Fruit fly (Drosophila melanogaster) Kc167 (cell line): ENCODE results near the gene CG14562.

Source experiments
- Myc ChIP-seq: fragments of >200 bp; optimal IDR thresholded peaks from 2 replicates; lab custom pipeline; 2017; ENCODE audit warnings: missing external identifiers
- Sin3A ChIP-seq: fragments of >200 bp; optimal IDR thresholded peaks from 2 replicates; lab custom pipeline; 2018; ENCODE audit warnings: missing external identifiers
- h ChIP-seq: fragments of >200 bp; optimal IDR thresholded peaks from 3 replicates; lab custom pipeline; 2018; ENCODE audit warnings: missing external identifiers
- insv ChIP-seq: fragments of >200 bp; optimal IDR thresholded peaks from 3 replicates; lab custom pipeline; 2018; ENCODE audit warnings: missing external identifiers
- psq ChIP-seq: fragments of >200 bp; optimal IDR thresholded peaks from 2 replicates; lab custom pipeline; 2017; ENCODE audit warnings: missing external identifiers
- ttk ChIP-seq: sonication (Bioruptor generic); optimal IDR thresholded peaks from 2 replicates; lab custom pipeline; 2017; ENCODE audit warnings: missing external identifiers

Gene CG14562

DNA sequence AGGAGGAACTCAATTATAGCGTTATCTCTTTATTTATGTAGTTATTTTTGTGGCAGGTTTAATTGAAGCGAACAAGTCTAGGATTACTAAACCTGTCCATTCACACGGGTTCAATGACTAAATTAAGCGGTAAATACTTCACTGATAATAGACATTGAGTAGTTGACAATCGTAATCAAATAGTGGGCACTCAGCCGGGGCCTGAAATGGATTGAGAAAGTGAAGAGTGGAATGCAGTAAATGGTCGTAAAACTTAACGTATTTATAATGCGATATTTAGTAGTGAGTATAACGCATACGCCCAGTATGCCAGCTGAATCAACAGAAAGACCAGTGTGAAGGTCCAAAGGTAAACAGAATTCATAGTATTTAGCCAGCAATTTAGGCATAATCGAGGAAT, 5.9 kb upstream of the CG14562 start:
- no peak for TF ChIP-seq h (lab: Kevin White, UChicago)
- TF ChIP-seq Sin3A (lab: Kevin White, UChicago), result no peak

DNA sequence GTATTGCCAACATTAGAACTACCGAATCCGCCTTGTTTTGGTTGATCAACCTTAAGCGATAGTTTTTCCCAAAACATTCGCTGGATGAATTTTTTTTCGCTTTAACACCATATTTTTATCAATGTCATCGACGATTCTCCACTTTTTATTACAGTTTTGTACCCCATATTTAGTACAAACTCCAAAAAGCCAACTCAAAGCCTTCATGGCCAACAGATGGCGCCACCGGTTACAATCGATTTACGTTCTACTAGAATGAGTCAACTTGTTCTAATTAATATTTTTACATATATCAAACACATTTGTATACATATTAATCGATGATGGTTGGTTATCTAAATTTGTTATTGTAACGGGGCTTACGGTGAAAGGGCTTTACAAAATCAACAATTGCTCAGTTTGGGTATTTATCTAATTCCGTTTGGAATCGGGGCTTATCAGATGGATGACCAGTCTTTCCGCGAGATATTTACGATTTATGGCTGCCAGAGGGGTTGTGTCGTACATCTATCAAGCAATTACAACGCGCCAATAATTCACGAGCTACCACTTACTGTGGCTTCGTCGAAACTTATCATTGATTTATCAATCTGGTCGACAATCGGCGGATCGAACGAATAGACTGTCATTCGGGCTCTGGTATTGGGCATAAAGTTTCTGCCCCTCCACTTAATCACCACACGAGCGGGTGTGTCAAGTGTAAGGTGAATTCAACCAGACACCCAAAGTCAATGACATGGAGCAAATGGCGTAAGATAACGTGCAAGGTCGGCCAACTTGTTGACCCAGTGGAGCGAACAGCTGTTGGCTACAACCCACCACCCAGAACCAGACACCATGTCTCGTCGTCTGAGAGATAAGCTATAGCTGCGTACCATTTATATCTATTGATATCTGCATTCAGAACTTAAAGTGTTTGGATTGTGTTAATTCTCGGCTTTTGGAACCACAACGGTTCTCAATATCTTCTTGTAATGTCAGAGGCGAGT, 11.3 kb downstream of the CG14562 start:
- TF ChIP-seq psq (lab: Kevin White, UChicago) (no peak), insv (lab: Kevin White, UChicago) (no peak), Sin3A (lab: Kevin White, UChicago) (no peak), h (lab: Kevin White, UChicago) (no peak), Myc (lab: Kevin White, UChicago) (no peak), ttk (lab: Kevin White, UChicago) (no peak)

DNA sequence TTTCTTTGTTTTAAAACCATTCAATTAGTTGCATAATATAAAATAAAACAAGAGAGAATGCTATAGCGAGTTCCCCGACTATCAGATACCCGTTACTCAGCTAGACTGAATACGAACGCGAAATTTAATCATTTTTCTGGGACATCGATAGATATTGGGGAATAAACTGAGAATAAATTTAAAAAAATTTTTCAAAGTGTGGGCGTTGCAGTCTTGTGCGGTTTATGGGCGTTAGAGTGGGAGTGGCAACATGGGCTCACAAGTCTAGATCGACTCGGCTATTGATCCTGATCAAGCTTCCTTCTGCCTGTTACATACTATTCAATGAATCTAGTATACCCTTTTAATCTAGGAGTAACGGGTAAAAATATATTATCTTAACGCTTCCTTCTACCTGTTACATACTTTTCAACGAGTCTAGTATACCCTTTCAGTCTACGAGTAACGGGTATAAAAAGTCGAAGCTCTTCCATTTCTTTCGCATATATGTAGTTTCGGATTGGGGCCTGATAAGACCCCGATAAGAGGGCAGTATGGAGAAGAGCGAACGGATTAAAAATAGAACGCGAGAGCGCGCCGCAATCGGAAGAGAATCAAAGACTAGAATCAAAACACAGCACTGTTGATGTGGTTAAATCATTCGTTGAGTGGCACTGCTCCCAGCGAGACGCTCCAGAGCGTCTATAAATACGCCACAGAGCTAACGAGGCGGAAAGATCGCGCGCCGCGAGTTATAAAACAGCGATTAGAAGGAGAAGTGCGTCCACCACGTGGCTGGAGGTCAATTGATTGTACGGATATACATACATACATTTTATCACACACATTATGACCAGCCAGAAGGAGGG, 12.7 kb downstream of the CG14562 start, which contains the start of gene CG7458:
Gene CG7458 (plus strand): TSS at position 637 of the 848 bp plus-strand sequence.
- TF ChIP-seq h (lab: Kevin White, UChicago), result no peak
- no peak for TF ChIP-seq Myc (lab: Kevin White, UChicago)
- no peak for TF ChIP-seq psq (lab: Kevin White, UChicago)
- no peak for TF ChIP-seq insv (lab: Kevin White, UChicago)
- no peak for TF ChIP-seq ttk (lab: Kevin White, UChicago)
- no peak for TF ChIP-seq Sin3A (lab: Kevin White, UChicago)

dm6 chr3L:21961892-21962518, 20.0 kb downstream of the CG14562 start, which contains the start of gene Chs2:
TSS of gene Chs2 (plus strand) at chr3L:21962401.
- TF ChIP-seq h (lab: Kevin White, UChicago) (no peak), insv (lab: Kevin White, UChicago) (no peak), psq (lab: Kevin White, UChicago) (no peak), Sin3A (lab: Kevin White, UChicago) (no peak), ttk (lab: Kevin White, UChicago) (no peak), Myc (lab: Kevin White, UChicago) (no peak)

dm6 chr3L:21963293-21963692, 21.3 kb downstream of the CG14562 start:
- TF ChIP-seq psq (lab: Kevin White, UChicago), result no peak
- TF ChIP-seq h (lab: Kevin White, UChicago), result no peak
- no peak for TF ChIP-seq insv (lab: Kevin White, UChicago)
- TF ChIP-seq ttk (lab: Kevin White, UChicago), result no peak
- TF ChIP-seq Myc (lab: Kevin White, UChicago), result no peak
- TF ChIP-seq Sin3A (lab: Kevin White, UChicago), result no peak

dm6 chr3L:21971735-21972134, 29.7 kb downstream of the CG14562 start, which contains the start of gene P5CS:
TSS of gene P5CS (plus strand) at chr3L:21972002.
- no peak for TF ChIP-seq psq (lab: Kevin White, UChicago)
- no peak for TF ChIP-seq insv (lab: Kevin White, UChicago)
- no peak for TF ChIP-seq Myc (lab: Kevin White, UChicago)
- TF ChIP-seq h (lab: Kevin White, UChicago), result no peak
- no peak for TF ChIP-seq ttk (lab: Kevin White, UChicago)
- no peak for TF ChIP-seq Sin3A (lab: Kevin White, UChicago)

DNA sequence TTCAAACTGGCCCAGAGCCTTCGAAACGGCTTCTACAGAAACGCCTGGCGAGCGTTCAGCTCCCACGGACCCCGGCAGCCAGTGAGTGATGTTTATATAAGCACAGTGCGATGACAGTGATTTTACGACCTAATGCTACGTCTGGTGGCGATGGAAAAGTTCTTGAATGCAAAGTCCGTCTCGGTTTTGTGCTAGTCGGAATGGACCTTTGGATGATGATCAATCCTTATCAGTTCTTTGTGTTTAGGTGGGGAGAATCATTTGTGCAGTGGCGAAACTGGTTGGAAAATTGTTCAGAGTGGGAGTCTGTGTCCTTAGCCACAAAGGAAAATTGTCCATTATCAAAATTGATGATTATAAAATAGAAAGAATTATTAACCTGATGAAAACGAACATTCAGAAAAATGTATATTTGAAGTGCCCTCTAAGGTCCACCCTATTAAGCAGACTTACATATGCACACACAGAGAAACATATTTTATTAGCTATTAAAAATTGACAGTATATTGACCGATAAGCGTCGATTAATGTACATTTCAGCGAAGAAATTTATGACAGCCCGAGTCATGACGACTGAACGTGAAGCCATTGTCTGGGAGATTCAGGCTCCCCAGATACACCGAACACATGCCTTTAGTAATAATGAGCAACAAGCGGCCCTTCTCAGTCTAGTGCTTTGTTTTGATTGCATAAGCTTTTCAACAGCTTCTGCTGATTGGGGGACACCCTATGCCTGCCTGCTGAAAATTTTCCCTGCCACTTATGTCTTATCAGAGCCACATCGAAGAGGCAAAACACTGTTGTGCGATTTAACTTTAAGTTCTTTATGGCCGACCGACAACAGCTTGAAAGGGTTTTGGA, 30.4 kb downstream of the CG14562 start:
- TF ChIP-seq Sin3A (lab: Kevin White, UChicago), result no peak
- TF ChIP-seq ttk (lab: Kevin White, UChicago), result no peak
- no peak for TF ChIP-seq h (lab: Kevin White, UChicago)
- no peak for TF ChIP-seq insv (lab: Kevin White, UChicago)
- TF ChIP-seq Myc (lab: Kevin White, UChicago), result no peak
- TF ChIP-seq psq (lab: Kevin White, UChicago), result no peak

DNA sequence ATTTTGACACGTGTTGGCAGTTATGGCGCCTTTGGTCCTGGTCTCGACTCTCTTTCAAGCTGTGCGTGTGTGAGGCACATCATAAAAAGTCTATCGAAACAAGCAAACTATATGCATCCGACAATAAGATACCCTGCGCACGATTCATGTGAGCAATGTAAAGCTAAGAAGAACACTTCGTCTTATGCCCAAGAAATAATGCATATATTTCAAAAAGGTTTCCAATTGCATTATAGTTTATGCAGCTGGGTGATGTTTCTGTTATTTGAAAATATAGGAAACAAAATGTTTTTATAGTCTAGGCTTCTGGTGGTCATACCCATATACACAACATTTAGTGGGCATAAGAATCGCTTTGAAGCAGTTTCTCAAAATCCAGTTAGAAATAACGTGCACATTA, 31.6 kb downstream of the CG14562 start:
- TF ChIP-seq ttk (lab: Kevin White, UChicago) (no peak), h (lab: Kevin White, UChicago) (no peak), Sin3A (lab: Kevin White, UChicago) (no peak), insv (lab: Kevin White, UChicago) (no peak), psq (lab: Kevin White, UChicago) (no peak), Myc (lab: Kevin White, UChicago) (no peak)

- TF ChIP-seq h (lab: Kevin White, UChicago), result no peak
- TF ChIP-seq ttk (lab: Kevin White, UChicago), result no peak
- TF ChIP-seq Myc (lab: Kevin White, UChicago), result no peak
- no peak for TF ChIP-seq insv (lab: Kevin White, UChicago)
- TF ChIP-seq psq (lab: Kevin White, UChicago), result no peak
- no peak for TF ChIP-seq Sin3A (lab: Kevin White, UChicago)
Observed at dm6 chr3L:21979789-21980188, 37.8 kb downstream of the CG14562 start.
